Worm (Caenorhabditis elegans) whole organism, midembryonic: ENCODE data around the gene npr-13.

Source experiments
- T22C8.4 ChIP-seq: fragments of 200-800 bp; sonication (Bioruptor generic); IDR thresholded peaks from 2 replicates; pipeline ENCODE4 v1.3.6; 2022; ENCODE audit warnings: missing genetic modification characterization, missing compliant biosample characterization
- cog-1 ChIP-seq: sonication (generic microtip); optimal IDR thresholded peaks from 2 replicates; lab custom pipeline; 2016; ENCODE audit warnings: missing genetic modification characterization, missing compliant biosample characterization
- flt-1 ChIP-seq: fragments of 200-800 bp; sonication (Bioruptor generic); IDR thresholded peaks from 2 replicates; pipeline ENCODE4 v1.3.6; 2022; ENCODE audit warnings: missing genetic modification characterization, missing compliant biosample characterization

- TF ChIP-seq flt-1 = no peak
- TF ChIP-seq cog-1 (tag; lab: Kevin White, UChicago) = no peak
- TF ChIP-seq T22C8.4 = no peak
Measured at ce11 chrV:14813566-14813965, 44.8 kb downstream of the npr-13 start.
